Worm (Caenorhabditis elegans) whole organism, L4 larva: Measurements from ENCODE around the gene mrpl-48.

Source experiments
- D1046.2 ChIP-seq: fragments of 200-800 bp; sonication (Bioruptor generic); IDR thresholded peaks from 2 replicates; pipeline ENCODE4 v1.3.6; 2022; ENCODE audit warnings: missing genetic modification characterization, missing compliant biosample characterization
- T20F7.1 ChIP-seq: fragments of 200-800 bp; sonication (Bioruptor generic); optimal IDR thresholded peaks from 2 replicates; lab custom pipeline; 2018; ENCODE audit warnings: mild to moderate bottlenecking, missing genetic modification characterization, missing compliant biosample characterization
- T26A8.4 ChIP-seq: fragments of 200-800 bp; sonication (Bioruptor generic); IDR thresholded peaks from 2 replicates; pipeline ENCODE4 v1.3.6; 2022; ENCODE audit warnings: missing genetic modification characterization, missing compliant biosample characterization
- Y105C5A.15 ChIP-seq: fragments of 200-800 bp; sonication (Bioruptor generic); IDR thresholded peaks from 2 replicates; pipeline ENCODE4 v1.3.6; 2022; ENCODE audit warnings: missing genetic modification characterization, missing compliant biosample characterization
- aha-1 ChIP-seq: fragments of 150-350 bp; peaks from one replicate; lab custom pipeline; 2014; ENCODE audit warnings: missing biosample characterization, missing genetic modification characterization
- ama-1 ChIP-seq: fragments of 150-350 bp; optimal IDR thresholded peaks from 2 replicates; lab custom pipeline; 2014; ENCODE audit warnings: inconsistent platforms, mixed read lengths
- arid-1 ChIP-seq: fragments of 200-800 bp; sonication (Bioruptor generic); conservative IDR thresholded peaks from 2 replicates; pipeline ENCODE4 v1.3.6; 2022; ENCODE audit warnings: missing genetic modification reagents, missing genetic modification characterization, missing compliant biosample characterization
- ceh-20 ChIP-seq: fragments of 200-800 bp; sonication (Bioruptor generic); IDR thresholded peaks from 2 replicates; pipeline ENCODE4 v1.3.6; 2022; ENCODE audit warnings: missing genetic modification reagents, missing genetic modification characterization, missing compliant biosample characterization
- ceh-82 ChIP-seq: sonication (generic microtip); optimal IDR thresholded peaks from 2 replicates; lab custom pipeline; 2017; ENCODE audit warnings: missing biosample characterization, missing genetic modification characterization
- cey-2 ChIP-seq: sonication (generic microtip); optimal IDR thresholded peaks from 3 replicates; lab custom pipeline; 2017; ENCODE audit warnings: missing genetic modification characterization, mild to moderate bottlenecking, missing compliant biosample characterization, antibody characterized with exemption, borderline replicate concordance; ENCODE audit not compliant: insufficient read depth
- daf-12 ChIP-seq: fragments of 150-350 bp; optimal IDR thresholded peaks from 2 replicates; lab custom pipeline; 2014; ENCODE audit warnings: missing biosample characterization, missing genetic modification reagents, missing genetic modification characterization
- daf-16 ChIP-seq, 3 experiments: sonication (generic microtip); optimal IDR thresholded peaks; 2 replicates each; lab custom pipeline; 2016 to 2017; ENCODE audit warnings: missing genetic modification characterization in 3 of 3, missing genetic modification reagents in 3 of 3, mild to moderate bottlenecking in 2 of 3, missing compliant biosample characterization in 2 of 3, missing biosample characterization in 1 of 3, moderate library complexity in 1 of 3
- dmd-6 ChIP-seq: fragments of 200-800 bp; sonication (Bioruptor generic); IDR thresholded peaks from 2 replicates; pipeline ENCODE4 v1.3.6; 2022; ENCODE audit warnings: missing genetic modification reagents, missing genetic modification characterization, missing compliant biosample characterization
- dpl-1 ChIP-seq: fragments of 150-350 bp; optimal IDR thresholded peaks from 2 replicates; lab custom pipeline; 2014; ENCODE audit warnings: missing biosample characterization, missing genetic modification reagents, missing genetic modification characterization
- duxl-1 ChIP-seq: sonication (generic microtip); optimal IDR thresholded peaks from 2 replicates; lab custom pipeline; 2016; ENCODE audit warnings: mild to moderate bottlenecking, missing genetic modification characterization, moderate library complexity, missing compliant biosample characterization; ENCODE audit not compliant: poor library complexity
- dve-1 ChIP-seq: sonication (generic microtip); optimal IDR thresholded peaks from 2 replicates; lab custom pipeline; 2017; ENCODE audit warnings: antibody characterized with exemption, mild to moderate bottlenecking, missing genetic modification characterization, missing compliant biosample characterization; ENCODE audit not compliant: insufficient read depth
- fkh-10 ChIP-seq: fragments of 150-350 bp; optimal IDR thresholded peaks from 2 replicates; lab custom pipeline; 2014; ENCODE audit warnings: missing biosample characterization, missing genetic modification reagents, missing genetic modification characterization
- hif-1 ChIP-seq, 2 experiments: sonication (generic microtip); optimal IDR thresholded peaks; 2 replicates each; lab custom pipeline; 2016 to 2017; ENCODE audit warnings: missing compliant biosample characterization in 2 of 2, missing genetic modification characterization in 2 of 2, missing genetic modification reagents in 2 of 2, missing genotype in 2 of 2, mild to moderate bottlenecking in 1 of 2
- hlh-11 ChIP-seq: fragments of 200-800 bp; sonication (Bioruptor generic); optimal IDR thresholded peaks from 2 replicates; lab custom pipeline; 2018; ENCODE audit warnings: mild to moderate bottlenecking, missing genetic modification characterization, missing compliant biosample characterization
- hlh-30 ChIP-seq: sonication (generic microtip); optimal IDR thresholded peaks from 2 replicates; lab custom pipeline; 2017; ENCODE audit warnings: antibody characterized with exemption, mild to moderate bottlenecking, missing genetic modification characterization, missing compliant biosample characterization; ENCODE audit not compliant: insufficient read depth
- hmg-1.1 ChIP-seq: fragments of 200-800 bp; sonication (Bioruptor generic); IDR thresholded peaks from 2 replicates; pipeline ENCODE4 v1.3.6; 2022; ENCODE audit warnings: missing genetic modification reagents, missing genetic modification characterization, missing compliant biosample characterization
- lim-7 ChIP-seq: fragments of 200-800 bp; sonication (Bioruptor generic); IDR thresholded peaks from 2 replicates; pipeline ENCODE4 v1.3.6; 2022; ENCODE audit warnings: missing genetic modification characterization, missing compliant biosample characterization
- lin-13 ChIP-seq: fragments of 150-350 bp; optimal IDR thresholded peaks from 2 replicates; lab custom pipeline; 2014; ENCODE audit warnings: missing biosample characterization, missing genetic modification reagents, missing genetic modification characterization
- lin-15B ChIP-seq: fragments of 150-350 bp; sonication (generic microtip); optimal IDR thresholded peaks from 3 replicates; lab custom pipeline; 2014; ENCODE audit warnings: missing biosample characterization, missing genetic modification characterization
- lin-38 ChIP-seq: fragments of 200-800 bp; sonication (Bioruptor generic); IDR thresholded peaks from 2 replicates; pipeline ENCODE4 v1.3.6; 2022; ENCODE audit warnings: missing genetic modification reagents, missing genetic modification characterization, missing compliant biosample characterization
- lsy-2 ChIP-seq, 2 experiments: fragments of 150-350 bp in 1 of 2; sonication (generic microtip) in 1 of 2; optimal IDR thresholded peaks; 2 replicates each; lab custom pipeline; 2014 to 2017; ENCODE audit warnings: missing biosample characterization in 2 of 2, missing genetic modification characterization in 2 of 2
- mdl-1 ChIP-seq, 2 experiments: fragments of 150-350 bp in 1 of 2; sonication (generic microtip) in 1 of 2; optimal IDR thresholded peaks; 2 replicates each; lab custom pipeline; 2014 to 2017; ENCODE audit warnings: missing biosample characterization in 2 of 2, missing genetic modification characterization in 2 of 2
- mep-1 ChIP-seq: fragments of 150-350 bp; sonication (generic microtip); optimal IDR thresholded peaks from 3 replicates; lab custom pipeline; 2014; ENCODE audit warnings: missing biosample characterization, missing genetic modification characterization
- mes-2 ChIP-seq: sonication (generic microtip); optimal IDR thresholded peaks from 2 replicates; lab custom pipeline; 2016; ENCODE audit warnings: missing genotype, mild to moderate bottlenecking, missing genetic modification characterization, missing compliant biosample characterization; ENCODE audit not compliant: poor library complexity, severe bottlenecking
- nhr-11 ChIP-seq: fragments of 150-350 bp; optimal IDR thresholded peaks from 2 replicates; lab custom pipeline; 2014; ENCODE audit warnings: missing biosample characterization, missing genetic modification characterization
- nhr-28 ChIP-seq: fragments of 150-350 bp; optimal IDR thresholded peaks from 2 replicates; lab custom pipeline; 2014; ENCODE audit warnings: missing biosample characterization, missing genetic modification characterization
- nhr-48 ChIP-seq: sonication (generic microtip); optimal IDR thresholded peaks from 2 replicates; lab custom pipeline; 2016; ENCODE audit warnings: mild to moderate bottlenecking, missing genetic modification characterization, missing compliant biosample characterization
- nhr-6 ChIP-seq: fragments of 150-350 bp; optimal IDR thresholded peaks from 2 replicates; lab custom pipeline; 2014; ENCODE audit warnings: missing biosample characterization, missing genetic modification characterization
- nhr-77 ChIP-seq: fragments of 150-350 bp; optimal IDR thresholded peaks from 2 replicates; lab custom pipeline; 2014; ENCODE audit warnings: missing biosample characterization, missing genetic modification characterization
- pha-4 ChIP-seq, 2 experiments: fragments of 150-350 bp in 1 of 2; fragments of 200-800 bp in 1 of 2; sonication (Bioruptor generic) in 1 of 2; IDR thresholded peaks in 1 of 2; optimal IDR thresholded peaks in 1 of 2; 2 replicates each; pipeline versions ENCODE4 v1.3.6 to Lab custom; 2014 to 2022; ENCODE audit warnings: missing genetic modification characterization in 2 of 2, missing genetic modification reagents in 2 of 2, missing biosample characterization in 1 of 2, missing compliant biosample characterization in 1 of 2
- rbr-2 ChIP-seq: sonication (generic microtip); optimal IDR thresholded peaks from 2 replicates; lab custom pipeline; 2016; ENCODE audit warnings: missing genotype, missing genetic modification characterization, missing compliant biosample characterization
- set-16 ChIP-seq: fragments of 200-800 bp; sonication (Bioruptor generic); IDR thresholded peaks from 2 replicates; pipeline ENCODE4 v1.3.6; 2022; ENCODE audit warnings: missing genetic modification reagents, missing genetic modification characterization, missing compliant biosample characterization
- spr-3 ChIP-seq: fragments of 200-800 bp; sonication (Bioruptor generic); optimal IDR thresholded peaks from 2 replicates; lab custom pipeline; 2018; ENCODE audit warnings: mild to moderate bottlenecking, missing genetic modification characterization, missing compliant biosample characterization
- tra-1 ChIP-seq: fragments of 200-800 bp; sonication (Bioruptor generic); IDR thresholded peaks from 2 replicates; pipeline ENCODE4 v1.3.6; 2022; ENCODE audit warnings: missing genetic modification reagents, missing genetic modification characterization, missing compliant biosample characterization
- unc-62 ChIP-seq, 3 experiments: fragments of 150-350 bp in 1 of 3; sonication (generic microtip); optimal IDR thresholded peaks in 2 of 3; peaks in 1 of 3; 1 replicate in 1 of 3; 2 replicates in 2 of 3; lab custom pipeline; 2014 to 2017; ENCODE audit warnings: missing biosample characterization in 3 of 3, missing genetic modification characterization in 3 of 3, missing genetic modification reagents in 3 of 3, missing genotype in 1 of 3
- zfp-2 ChIP-seq: sonication (generic microtip); optimal IDR thresholded peaks from 2 replicates; lab custom pipeline; 2016; ENCODE audit warnings: mild to moderate bottlenecking, missing genetic modification characterization, missing compliant biosample characterization
- zfp-3 ChIP-seq: fragments of 200-800 bp; sonication (Bioruptor generic); conservative IDR thresholded peaks from 2 replicates; pipeline ENCODE4 v1.3.6; 2022; ENCODE audit warnings: missing genetic modification reagents, missing genetic modification characterization, missing compliant biosample characterization
- ztf-7 ChIP-seq: fragments of 150-350 bp; optimal IDR thresholded peaks from 2 replicates; lab custom pipeline; 2014; ENCODE audit warnings: missing biosample characterization, missing genetic modification characterization

mrpl-48 gene

ce11 chrV:5591887-5592286 is 1.6 kb upstream of the mrpl-48 start (continued):
- TF ChIP-seq zfp-3 (GFP tag; lab: Robert Waterston, UW): peak; percentile 30; the same call in 1 of the 2 replicates
- TF ChIP-seq hlh-30 (tag; lab: Kevin White, UChicago): no peak
- TF ChIP-seq pha-4 (GFP tag; IDR thresholded peaks at IDR 0.05; lab: Robert Waterston, UW): peak; percentile 83; the same call in 1 of the 2 replicates
- no peak for TF ChIP-seq pha-4 (tag; optimal IDR thresholded peaks at IDR 0.05; lab: Kevin White, UChicago)
- no peak for TF ChIP-seq ama-1 (lab: Kevin White, UChicago)
- TF ChIP-seq, all 104 proteins: peak for 33

- TF ChIP-seq lin-15B (tag; lab: Kevin White, UChicago): no peak
- TF ChIP-seq T26A8.4 (GFP tag; lab: Robert Waterston, UW): peak; percentile 36
- TF ChIP-seq hlh-11 (tag; lab: Kevin White, UChicago): peak; percentile 35
- TF ChIP-seq spr-3 (GFP tag; lab: Kevin White, UChicago): no peak
- peak in 1 of 2 experiments; percentile 23 for TF ChIP-seq mdl-1 (tag; optimal IDR thresholded peaks at IDR 0.05; lab: Kevin White, UChicago)
- 0 out of 2 replicates have a peak, but pooled peaks have one; percentile 19 for TF ChIP-seq tra-1 (GFP tag; lab: Robert Waterston, UW)
- TF ChIP-seq dpl-1 (GFP tag; lab: Kevin White, UChicago): peak; percentile 85
- TF ChIP-seq D1046.2: no peak
- peak; percentile 84 for TF ChIP-seq mep-1
- TF ChIP-seq arid-1: no peak
- TF ChIP-seq ztf-7 (tag; lab: Kevin White, UChicago): peak; percentile 68
- no peak for TF ChIP-seq pha-4 (GFP tag; IDR thresholded peaks at IDR 0.05; lab: Robert Waterston, UW)
- TF ChIP-seq pha-4 (tag; optimal IDR thresholded peaks at IDR 0.05; lab: Kevin White, UChicago): no peak
- peak; percentile 52 for TF ChIP-seq hlh-30 (tag; lab: Kevin White, UChicago)
- TF ChIP-seq dve-1 (tag; lab: Kevin White, UChicago): peak; percentile 86
- TF ChIP-seq dmd-6 (GFP tag; lab: Robert Waterston, UW): peak; percentile 20; the same call in 1 of the 2 replicates
- no peak for TF ChIP-seq duxl-1 (tag; lab: Kevin White, UChicago)
- no peak for TF ChIP-seq Y105C5A.15 (GFP tag; lab: Robert Waterston, UW)
- peak; percentile 63 for TF ChIP-seq aha-1 (tag; lab: Kevin White, UChicago)
- peak in 1 of 2 experiments; percentile 92 for TF ChIP-seq lsy-2 (tag; optimal IDR thresholded peaks at IDR 0.05; lab: Kevin White, UChicago)
- TF ChIP-seq nhr-11 (tag; lab: Kevin White, UChicago): peak; percentile 63
- TF ChIP-seq lim-7 (GFP tag; lab: Robert Waterston, UW): no peak
- TF ChIP-seq set-16 (GFP tag; lab: Robert Waterston, UW): no peak
- TF ChIP-seq lin-38 (GFP tag; lab: Robert Waterston, UW): peak; percentile 78
- TF ChIP-seq fkh-10 (GFP tag; lab: Kevin White, UChicago): no peak
- TF ChIP-seq cey-2 (tag; lab: Kevin White, UChicago): no peak
- no peak for TF ChIP-seq ama-1 (lab: Kevin White, UChicago)
- peak; percentile 90 for TF ChIP-seq mes-2
- TF ChIP-seq hmg-1.1 (GFP tag; lab: Robert Waterston, UW): peak; percentile 74
- TF ChIP-seq unc-62 (GFP tag; optimal IDR thresholded peaks at IDR 0.05 in 1 of 2; lab: Kevin White, UChicago): peak in 1 of 2 experiments; percentile 42
- no peak for TF ChIP-seq unc-62 (tag; optimal IDR thresholded peaks at IDR 0.05; lab: Kevin White, UChicago)
- peak; percentile 54 for TF ChIP-seq nhr-6 (tag; lab: Kevin White, UChicago)
- peak; percentile 42 for TF ChIP-seq nhr-77 (tag; lab: Kevin White, UChicago)
- peak; percentile 17 for TF ChIP-seq nhr-48 (tag; lab: Kevin White, UChicago)
- TF ChIP-seq daf-16 (GFP tag; optimal IDR thresholded peaks at IDR 0.05; lab: Kevin White, UChicago): no peak
- TF ChIP-seq daf-16 (tag; optimal IDR thresholded peaks at IDR 0.05; lab: Kevin White, UChicago): peak; percentile 70
- peak; percentile 33 for TF ChIP-seq lin-13 (GFP tag; lab: Kevin White, UChicago)
- TF ChIP-seq daf-12 (tag; lab: Kevin White, UChicago): no peak
- TF ChIP-seq ceh-20 (GFP tag; lab: Robert Waterston, UW): no peak
- no peak for TF ChIP-seq hif-1 (tag; optimal IDR thresholded peaks at IDR 0.05; lab: Kevin White, UChicago)
- TF ChIP-seq zfp-2 (tag; lab: Kevin White, UChicago): no peak
- TF ChIP-seq ceh-82: no peak
- peak; percentile 46 for TF ChIP-seq nhr-28 (tag; lab: Kevin White, UChicago)
- peak; percentile 45 for TF ChIP-seq rbr-2 (tag; lab: Kevin White, UChicago)
- TF ChIP-seq T20F7.1 (GFP tag; lab: Kevin White, UChicago): no peak
These were observed 1.2 kb upstream of the mrpl-48 start, which contains the start of gene vps-37 for ce11 chrV:5592323-5592722. Gene vps-37, plus strand, starts transcription at chrV:5592700.
